Worm (Caenorhabditis elegans) whole organism, L4 larva: Measurements from ENCODE around the gene ints-7.
A peak's percentile ranks its signal among the peaks of the same experiment; 100 is the strongest.

Source experiments
- D1046.2 ChIP-seq: fragments of 200-800 bp; sonication (Bioruptor generic); IDR thresholded peaks from 2 replicates; pipeline ENCODE4 v1.3.6; 2022; ENCODE audit warnings: missing genetic modification characterization, missing compliant biosample characterization
- F44E2.7 ChIP-seq: fragments of 200-800 bp; sonication (Bioruptor generic); IDR thresholded peaks from 2 replicates; pipeline ENCODE4 v2.1.2; 2022; ENCODE audit warnings: missing genetic modification characterization, missing compliant biosample characterization
- F49E8.2 ChIP-seq: sonication (generic microtip); optimal IDR thresholded peaks from 2 replicates; lab custom pipeline; 2016; ENCODE audit warnings: missing compliant biosample characterization, mild to moderate bottlenecking, missing genetic modification characterization, borderline replicate concordance
- T20F7.1 ChIP-seq: fragments of 200-800 bp; sonication (Bioruptor generic); optimal IDR thresholded peaks from 2 replicates; lab custom pipeline; 2018; ENCODE audit warnings: mild to moderate bottlenecking, missing genetic modification characterization, missing compliant biosample characterization
- ZK546.5 ChIP-seq, 2 experiments: sonication (generic microtip); optimal IDR thresholded peaks; 2 replicates each; lab custom pipeline; 2017; ENCODE audit warnings: missing biosample characterization in 2 of 2, missing genetic modification characterization in 2 of 2
- aha-1 ChIP-seq: fragments of 150-350 bp; peaks from one replicate; lab custom pipeline; 2014; ENCODE audit warnings: missing biosample characterization, missing genetic modification characterization
- ama-1 ChIP-seq: fragments of 150-350 bp; optimal IDR thresholded peaks from 2 replicates; lab custom pipeline; 2014; ENCODE audit warnings: inconsistent platforms, mixed read lengths
- attf-4 ChIP-seq: sonication (generic microtip); optimal IDR thresholded peaks from 3 replicates; lab custom pipeline; 2017; ENCODE audit warnings: missing biosample characterization, missing genetic modification characterization
- ceh-20 ChIP-seq: fragments of 200-800 bp; sonication (Bioruptor generic); IDR thresholded peaks from 2 replicates; pipeline ENCODE4 v1.3.6; 2022; ENCODE audit warnings: missing genetic modification reagents, missing genetic modification characterization, missing compliant biosample characterization
- ceh-28 ChIP-seq: fragments of 150-350 bp; optimal IDR thresholded peaks from 2 replicates; lab custom pipeline; 2014; ENCODE audit warnings: missing biosample characterization, missing genetic modification reagents, missing genetic modification characterization
- cey-2 ChIP-seq: sonication (generic microtip); optimal IDR thresholded peaks from 3 replicates; lab custom pipeline; 2017; ENCODE audit warnings: missing genetic modification characterization, mild to moderate bottlenecking, missing compliant biosample characterization, antibody characterized with exemption, borderline replicate concordance; ENCODE audit not compliant: insufficient read depth
- ctbp-1 ChIP-seq: fragments of 200-800 bp; sonication (Bioruptor generic); IDR thresholded peaks from 2 replicates; pipeline ENCODE4 v1.3.6; 2022; ENCODE audit warnings: missing genetic modification reagents, missing genetic modification characterization, missing compliant biosample characterization
- dmd-6 ChIP-seq: fragments of 200-800 bp; sonication (Bioruptor generic); IDR thresholded peaks from 2 replicates; pipeline ENCODE4 v1.3.6; 2022; ENCODE audit warnings: missing genetic modification reagents, missing genetic modification characterization, missing compliant biosample characterization
- dmd-8 ChIP-seq: fragments of 200-800 bp; sonication (Bioruptor generic); IDR thresholded peaks from 2 replicates; pipeline ENCODE4 v1.3.6; 2022; ENCODE audit warnings: missing genetic modification characterization, missing compliant biosample characterization
- dmd-9 ChIP-seq: fragments of 200-800 bp; sonication (Bioruptor generic); IDR thresholded peaks from 2 replicates; pipeline ENCODE4 v1.3.6; 2022; ENCODE audit warnings: missing genetic modification reagents, missing genetic modification characterization, missing compliant biosample characterization
- dpl-1 ChIP-seq: fragments of 150-350 bp; optimal IDR thresholded peaks from 2 replicates; lab custom pipeline; 2014; ENCODE audit warnings: missing biosample characterization, missing genetic modification reagents, missing genetic modification characterization
- dve-1 ChIP-seq: sonication (generic microtip); optimal IDR thresholded peaks from 2 replicates; lab custom pipeline; 2017; ENCODE audit warnings: antibody characterized with exemption, mild to moderate bottlenecking, missing genetic modification characterization, missing compliant biosample characterization; ENCODE audit not compliant: insufficient read depth
- fos-1 ChIP-seq: fragments of 150-350 bp; optimal IDR thresholded peaks from 2 replicates; lab custom pipeline; 2014; ENCODE audit warnings: missing biosample characterization, missing genetic modification characterization
- gei-8 ChIP-seq: fragments of 200-800 bp; sonication (Bioruptor generic); optimal IDR thresholded peaks from 2 replicates; lab custom pipeline; 2018; ENCODE audit warnings: mild to moderate bottlenecking, missing genetic modification characterization, missing compliant biosample characterization
- hif-1 ChIP-seq, 2 experiments: sonication (generic microtip); optimal IDR thresholded peaks; 2 replicates each; lab custom pipeline; 2016 to 2017; ENCODE audit warnings: missing compliant biosample characterization in 2 of 2, missing genetic modification characterization in 2 of 2, missing genetic modification reagents in 2 of 2, missing genotype in 2 of 2, mild to moderate bottlenecking in 1 of 2
- jun-1 ChIP-seq: fragments of 150-350 bp; optimal IDR thresholded peaks from 2 replicates; lab custom pipeline; 2014; ENCODE audit warnings: missing biosample characterization, missing genetic modification reagents, missing genetic modification characterization
- lin-1 ChIP-seq: fragments of 200-800 bp; sonication (Bioruptor generic); IDR thresholded peaks from 2 replicates; pipeline ENCODE4 v1.3.6; 2022; ENCODE audit warnings: missing genetic modification reagents, missing genetic modification characterization, missing compliant biosample characterization
- lin-15B ChIP-seq: fragments of 150-350 bp; sonication (generic microtip); optimal IDR thresholded peaks from 3 replicates; lab custom pipeline; 2014; ENCODE audit warnings: missing biosample characterization, missing genetic modification characterization
- lin-38 ChIP-seq: fragments of 200-800 bp; sonication (Bioruptor generic); IDR thresholded peaks from 2 replicates; pipeline ENCODE4 v1.3.6; 2022; ENCODE audit warnings: missing genetic modification reagents, missing genetic modification characterization, missing compliant biosample characterization
- lin-39 ChIP-seq: fragments of 150-350 bp; optimal IDR thresholded peaks from 2 replicates; lab custom pipeline; 2014; ENCODE audit warnings: missing biosample characterization, missing genetic modification reagents, missing genetic modification characterization
- lsy-2 ChIP-seq, 2 experiments: fragments of 150-350 bp in 1 of 2; sonication (generic microtip) in 1 of 2; optimal IDR thresholded peaks; 2 replicates each; lab custom pipeline; 2014 to 2017; ENCODE audit warnings: missing biosample characterization in 2 of 2, missing genetic modification characterization in 2 of 2
- madf-9 ChIP-seq: fragments of 200-800 bp; sonication (Bioruptor generic); conservative IDR thresholded peaks from 2 replicates; pipeline ENCODE4 v1.3.6; 2022; ENCODE audit warnings: missing genetic modification reagents, missing genetic modification characterization, missing compliant biosample characterization
- mxl-2 ChIP-seq: fragments of 200-800 bp; sonication (Bioruptor generic); conservative IDR thresholded peaks from 2 replicates; pipeline ENCODE4 v1.3.6; 2022; ENCODE audit warnings: missing genetic modification reagents, missing genetic modification characterization, missing compliant biosample characterization
- mxl-3 ChIP-seq: fragments of 200-800 bp; sonication (Bioruptor generic); optimal IDR thresholded peaks from 2 replicates; lab custom pipeline; 2018; ENCODE audit warnings: mild to moderate bottlenecking, missing genetic modification characterization, missing compliant biosample characterization
- nhr-102 ChIP-seq: sonication (generic microtip); optimal IDR thresholded peaks from 2 replicates; lab custom pipeline; 2016; ENCODE audit warnings: mild to moderate bottlenecking, missing genetic modification characterization, moderate library complexity, missing compliant biosample characterization
- nhr-237 ChIP-seq: sonication (generic microtip); optimal IDR thresholded peaks from 2 replicates; lab custom pipeline; 2017; ENCODE audit warnings: missing biosample characterization, missing genetic modification characterization
- nhr-25 ChIP-seq: sonication (generic microtip); optimal IDR thresholded peaks from 2 replicates; lab custom pipeline; 2017; ENCODE audit warnings: missing genetic modification characterization, mild to moderate bottlenecking, missing compliant biosample characterization, antibody characterized with exemption, moderate library complexity, borderline replicate concordance; ENCODE audit not compliant: insufficient read depth
- nhr-42 ChIP-seq: fragments of 200-800 bp; sonication (Bioruptor generic); IDR thresholded peaks from 2 replicates; pipeline ENCODE4 v1.3.6; 2022; ENCODE audit warnings: missing genetic modification characterization, missing compliant biosample characterization
- nhr-48 ChIP-seq: sonication (generic microtip); optimal IDR thresholded peaks from 2 replicates; lab custom pipeline; 2016; ENCODE audit warnings: mild to moderate bottlenecking, missing genetic modification characterization, missing compliant biosample characterization
- nhr-76 ChIP-seq: fragments of 150-350 bp; optimal IDR thresholded peaks from 2 replicates; lab custom pipeline; 2014; ENCODE audit warnings: missing biosample characterization, missing genetic modification characterization
- pha-4 ChIP-seq, 2 experiments: fragments of 150-350 bp in 1 of 2; fragments of 200-800 bp in 1 of 2; sonication (Bioruptor generic) in 1 of 2; IDR thresholded peaks in 1 of 2; optimal IDR thresholded peaks in 1 of 2; 2 replicates each; pipeline versions ENCODE4 v1.3.6 to Lab custom; 2014 to 2022; ENCODE audit warnings: missing genetic modification characterization in 2 of 2, missing genetic modification reagents in 2 of 2, missing biosample characterization in 1 of 2, missing compliant biosample characterization in 1 of 2
- php-3 ChIP-seq: fragments of 200-800 bp; sonication (Bioruptor generic); IDR thresholded peaks from 2 replicates; pipeline ENCODE4 v1.3.6; 2022; ENCODE audit warnings: missing genetic modification reagents, missing genetic modification characterization, missing compliant biosample characterization
- rbr-2 ChIP-seq: sonication (generic microtip); optimal IDR thresholded peaks from 2 replicates; lab custom pipeline; 2016; ENCODE audit warnings: missing genotype, missing genetic modification characterization, missing compliant biosample characterization
- set-16 ChIP-seq: fragments of 200-800 bp; sonication (Bioruptor generic); IDR thresholded peaks from 2 replicates; pipeline ENCODE4 v1.3.6; 2022; ENCODE audit warnings: missing genetic modification reagents, missing genetic modification characterization, missing compliant biosample characterization
- skn-1 ChIP-seq: fragments of 150-350 bp; optimal IDR thresholded peaks from 2 replicates; lab custom pipeline; 2014; ENCODE audit warnings: missing biosample characterization, missing genetic modification characterization
- spr-3 ChIP-seq: fragments of 200-800 bp; sonication (Bioruptor generic); optimal IDR thresholded peaks from 2 replicates; lab custom pipeline; 2018; ENCODE audit warnings: mild to moderate bottlenecking, missing genetic modification characterization, missing compliant biosample characterization
- unc-130 ChIP-seq: sonication (generic microtip); optimal IDR thresholded peaks from 2 replicates; lab custom pipeline; 2016; ENCODE audit warnings: missing genetic modification reagents, missing genetic modification characterization, missing compliant biosample characterization
- unc-39 ChIP-seq: sonication (generic microtip); optimal IDR thresholded peaks from 2 replicates; lab custom pipeline; 2017; ENCODE audit warnings: missing biosample characterization, missing genetic modification characterization
- zip-2 ChIP-seq: fragments of 150-350 bp; optimal IDR thresholded peaks from 2 replicates; lab custom pipeline; 2014; ENCODE audit warnings: missing biosample characterization, missing genetic modification characterization
- ztf-7 ChIP-seq: fragments of 150-350 bp; optimal IDR thresholded peaks from 2 replicates; lab custom pipeline; 2014; ENCODE audit warnings: missing biosample characterization, missing genetic modification characterization

The ints-7 gene

DNA sequence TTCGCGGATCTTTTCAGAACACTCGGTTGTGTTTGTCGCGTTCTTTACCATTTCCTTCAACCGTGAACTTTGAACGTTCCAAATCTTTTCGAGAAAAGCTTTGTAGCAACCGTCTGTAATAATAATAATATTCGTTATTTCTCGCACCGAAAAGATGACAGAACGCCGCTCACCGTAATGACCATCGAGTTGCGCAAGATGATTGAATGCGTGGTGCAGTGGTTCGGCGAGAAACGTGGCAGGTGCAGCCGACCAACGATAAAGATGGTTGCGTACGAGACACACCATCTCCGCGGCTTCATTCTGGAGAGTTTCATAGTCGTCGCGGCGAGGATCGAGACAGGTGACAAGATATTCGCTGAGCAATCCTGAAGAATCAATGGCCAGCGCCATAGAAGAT lies 39.7 kb upstream of the ints-7 start:
- TF ChIP-seq nhr-42 (GFP tag; lab: Robert Waterston, UW) = no peak
- no peak for TF ChIP-seq gei-8 (GFP tag; lab: Kevin White, UChicago)
- no peak for TF ChIP-seq aha-1 (tag; lab: Kevin White, UChicago)
- TF ChIP-seq dmd-8 (GFP tag; lab: Robert Waterston, UW) = no peak
- no peak for TF ChIP-seq T20F7.1 (GFP tag; lab: Kevin White, UChicago)
- TF ChIP-seq dmd-6 (GFP tag; lab: Robert Waterston, UW) = no peak
- no peak for TF ChIP-seq mxl-2 (GFP tag; lab: Robert Waterston, UW)
- no peak for TF ChIP-seq ctbp-1 (GFP tag; lab: Robert Waterston, UW)
- TF ChIP-seq lin-15B = no peak
- TF ChIP-seq ama-1 (lab: Kevin White, UChicago) = no peak
- TF ChIP-seq attf-4 (tag; lab: Kevin White, UChicago) = no peak
- no peak for TF ChIP-seq nhr-48
- no peak for TF ChIP-seq lin-1 (GFP tag; lab: Robert Waterston, UW)
- TF ChIP-seq mxl-3 (GFP tag; lab: Kevin White, UChicago) = no peak
- TF ChIP-seq set-16 (GFP tag; lab: Robert Waterston, UW) = no peak; the same call in 1 of the 2 replicates
- no peak for TF ChIP-seq lin-39 (tag; lab: Kevin White, UChicago)
- no peak for TF ChIP-seq ceh-20 (GFP tag; lab: Robert Waterston, UW)

DNA sequence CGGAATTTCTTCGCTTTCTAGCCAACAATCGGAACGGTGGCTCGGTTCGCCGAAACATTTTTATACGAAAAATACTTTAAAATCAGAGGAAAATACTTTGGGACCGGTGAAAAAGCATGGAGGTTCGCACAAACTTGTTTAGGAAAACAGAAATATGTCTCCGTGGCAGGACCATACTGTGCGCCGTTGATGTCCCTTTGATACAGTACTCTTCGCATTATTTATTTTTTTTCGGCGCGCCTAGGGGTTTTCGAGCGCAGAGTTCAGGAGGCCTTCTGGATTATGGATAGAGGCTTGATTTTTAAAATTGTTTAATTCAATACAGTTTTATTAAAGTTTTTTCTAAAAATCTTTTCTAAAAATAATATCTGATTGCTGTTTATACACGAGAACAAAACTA lies 37.9 kb upstream of the ints-7 start, which contains the start of gene F54D5.9:
Gene F54D5.9 (minus strand): TSS at position 115 of the 400 bp plus-strand sequence.
- TF ChIP-seq fos-1 (tag; lab: Kevin White, UChicago) (no peak), lin-38 (peak; percentile 14), skn-1 (no peak)

DNA sequence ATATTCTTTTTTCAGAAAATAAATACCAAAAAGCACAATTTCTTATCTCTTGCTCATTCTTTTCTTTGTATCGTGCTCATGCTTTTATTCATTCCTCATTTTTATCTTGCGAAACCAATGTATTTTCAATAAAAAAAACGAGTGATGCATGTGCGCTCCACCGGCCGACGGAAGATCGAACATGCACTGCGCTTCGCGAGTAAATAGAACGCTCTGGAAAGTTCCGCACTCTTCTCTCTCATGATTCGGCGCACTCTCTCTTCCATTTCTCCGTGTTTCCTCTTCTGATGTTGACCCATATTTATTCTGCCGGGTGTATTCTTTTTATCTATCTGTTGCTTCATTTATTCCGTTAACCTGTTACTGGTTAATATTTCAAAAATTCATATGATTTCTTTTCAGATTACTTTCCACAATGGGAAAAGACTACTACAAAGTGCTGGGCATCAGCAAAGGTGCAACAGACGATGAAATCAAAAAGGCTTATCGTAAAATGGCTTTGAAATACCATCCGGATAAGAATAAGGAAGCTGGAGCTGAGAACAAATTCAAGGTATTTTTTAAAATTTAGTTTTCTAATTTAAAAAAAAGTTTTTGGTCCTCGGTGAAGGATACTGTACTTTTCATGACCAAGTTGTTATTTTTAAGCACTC lies 37.2 kb upstream of the ints-7 start, which contains the start of gene dnj-13:
Gene dnj-13 (plus strand): TSS at position 403 of the 653 bp plus-strand sequence.
- TF ChIP-seq nhr-76 (tag; lab: Kevin White, UChicago) (no peak), ZK546.5 (tag; optimal IDR thresholded peaks at IDR 0.05; lab: Kevin White, UChicago) (no peak), lin-39 (tag; lab: Kevin White, UChicago) (no peak), dmd-9 (peak; percentile 79), lsy-2 (tag; optimal IDR thresholded peaks at IDR 0.05; lab: Kevin White, UChicago) (peak; percentile 88 to 94), unc-39 (no peak), nhr-102 (tag; lab: Kevin White, UChicago) (peak; percentile 93), ceh-28 (tag; lab: Kevin White, UChicago) (no peak), php-3 (GFP tag; lab: Robert Waterston, UW) (peak; percentile 96), ztf-7 (tag; lab: Kevin White, UChicago) (peak; percentile 39), ceh-20 (GFP tag; lab: Robert Waterston, UW) (peak; percentile 96), skn-1 (no peak), F44E2.7 (GFP tag; lab: Robert Waterston, UW) (no peak), nhr-25 (tag; lab: Kevin White, UChicago) (peak; percentile 68), T20F7.1 (GFP tag; lab: Kevin White, UChicago) (peak; percentile 89), nhr-237 (tag; lab: Kevin White, UChicago) (no peak), hif-1 (tag; optimal IDR thresholded peaks at IDR 0.05; lab: Kevin White, UChicago) (peak; percentile 77 to 92), D1046.2 (GFP tag; lab: Robert Waterston, UW) (peak; percentile 88), spr-3 (peak; percentile 94), jun-1 (tag; lab: Kevin White, UChicago) (peak; percentile 87), zip-2 (tag; lab: Kevin White, UChicago) (peak; percentile 79), dve-1 (peak; percentile 98), F49E8.2 (tag; lab: Kevin White, UChicago) (peak; percentile 94), dpl-1 (GFP tag; lab: Kevin White, UChicago) (peak; percentile 78), unc-130 (GFP tag; lab: Kevin White, UChicago) (peak; percentile 61), rbr-2 (tag; lab: Kevin White, UChicago) (peak; percentile 96), madf-9 (GFP tag; lab: Robert Waterston, UW) (peak; percentile 94), set-16 (GFP tag; lab: Robert Waterston, UW) (peak; percentile 77), cey-2 (tag; lab: Kevin White, UChicago) (no peak), pha-4 (GFP tag; IDR thresholded peaks at IDR 0.05; lab: Robert Waterston, UW) (peak; percentile 98), pha-4 (tag; optimal IDR thresholded peaks at IDR 0.05; lab: Kevin White, UChicago) (peak; percentile 89), dmd-8 (GFP tag; lab: Robert Waterston, UW) (peak; percentile 84), lin-1 (GFP tag; lab: Robert Waterston, UW) (peak; percentile 98)
